Fruit fly (Drosophila melanogaster): ENCODE results near the gene CG4259.
A peak's percentile ranks its signal among the peaks of the same experiment; 100 is the strongest.

Gene CG4259

DNA sequence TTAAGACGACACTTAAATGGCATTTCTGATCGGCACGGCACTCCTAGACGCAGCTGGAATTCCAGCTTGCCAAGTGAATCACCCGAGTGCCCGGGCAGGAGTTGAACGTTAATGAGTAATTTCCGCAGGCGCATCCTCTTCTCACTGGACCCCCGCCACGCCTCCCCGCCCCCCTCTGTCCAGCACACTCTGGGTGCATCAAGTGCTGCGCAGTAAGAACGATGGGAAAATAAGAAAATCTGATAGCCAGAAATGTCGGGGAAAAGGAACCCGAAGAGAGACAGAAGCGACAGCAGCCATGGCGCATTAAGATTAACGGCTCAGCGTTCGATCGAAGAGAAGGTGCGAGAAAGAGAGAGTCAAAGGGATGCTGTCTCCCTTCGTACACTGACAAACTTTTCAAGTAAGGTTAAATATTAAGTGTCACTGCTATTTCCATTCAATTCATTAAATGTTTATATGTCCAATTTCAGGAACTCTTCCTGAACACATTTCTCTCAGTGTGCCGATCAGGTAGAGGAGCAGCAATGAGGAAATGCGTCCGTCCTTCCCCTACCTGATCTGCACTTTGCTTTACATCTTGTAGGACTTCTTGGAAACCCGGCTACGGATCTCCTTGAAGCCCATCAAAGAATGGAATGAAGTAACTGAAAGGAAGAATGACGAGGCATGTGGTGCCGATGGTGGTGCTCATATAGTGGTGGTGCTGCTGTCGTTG lies 35.6 kb upstream of the CG4259 start (continued):
- peak; percentile 93 for TF ChIP-seq Xrp1 (GFP tag; IDR thresholded peaks at IDR 0.05)
- TF ChIP-seq CG31388 (GFP tag; optimal IDR thresholded peaks at IDR 0.05): no peak
- TF ChIP-seq gsb-n (tag; optimal IDR thresholded peaks at IDR 0.05): peak; percentile 70
- no peak for TF ChIP-seq CG7963 (GFP tag; IDR thresholded peaks at IDR 0.05; ENCODE audit: partially characterized antibody)
- no peak for TF ChIP-seq ham (GFP tag; IDR thresholded peaks at IDR 0.05)
- TF ChIP-seq GATAe (GFP tag; conservative IDR thresholded peaks at IDR 0.05): no peak
- peak; percentile 61 for TF ChIP-seq NC2β (GFP tag; optimal IDR thresholded peaks at IDR 0.05)
- TF ChIP-seq HLH4C (GFP tag; IDR thresholded peaks at IDR 0.05; ENCODE audit: partially characterized antibody): no peak
- TF ChIP-seq Fer2 (tag; optimal IDR thresholded peaks at IDR 0.05): no peak
- TF ChIP-seq Gsc (GFP tag; IDR thresholded peaks at IDR 0.05): no peak
- peak; percentile 50 for TF ChIP-seq CG2875 (GFP tag; optimal IDR thresholded peaks at IDR 0.05)
- TF ChIP-seq ttk (GFP tag; IDR thresholded peaks at IDR 0.05): no peak
- peak; percentile 29 for TF ChIP-seq Bdp1 (GFP tag; optimal IDR thresholded peaks at IDR 0.05)
- peak; percentile 6 for TF ChIP-seq lab (GFP tag; optimal IDR thresholded peaks at IDR 0.05)
- TF ChIP-seq Hsf (GFP tag; optimal IDR thresholded peaks at IDR 0.05): peak; percentile 56
- no peak for TF ChIP-seq slbo (GFP tag; IDR thresholded peaks at IDR 0.05)
- peak; percentile 25 for TF ChIP-seq CG9876 (GFP tag; optimal IDR thresholded peaks at IDR 0.05)
- peak; percentile 37 for TF ChIP-seq Hr3 (GFP tag; optimal IDR thresholded peaks at IDR 0.05)
- TF ChIP-seq repo (GFP tag; optimal IDR thresholded peaks at IDR 0.05): peak; percentile 26
- peak; percentile 44 for TF ChIP-seq CG11398 (GFP tag; optimal IDR thresholded peaks at IDR 0.05)
- TF ChIP-seq CG18476 (GFP tag; optimal IDR thresholded peaks at IDR 0.05): peak; percentile 47
- peak; percentile 62 for TF ChIP-seq Atf-2 (GFP tag; optimal IDR thresholded peaks at IDR 0.05)
- TF ChIP-seq CG4282 (GFP tag; optimal IDR thresholded peaks at IDR 0.05): no peak
- TF ChIP-seq CG3281 (GFP tag; optimal IDR thresholded peaks at IDR 0.05): no peak
- TF ChIP-seq E2f1 (GFP tag; IDR thresholded peaks at IDR 0.05): peak; percentile 43; the same call in 1 of the 2 replicates
- peak; percentile 77 for TF ChIP-seq Elba2 (GFP tag; optimal IDR thresholded peaks at IDR 0.05)
- peak; percentile 56 for TF ChIP-seq CG2678 (tag; optimal IDR thresholded peaks at IDR 0.05)
- TF ChIP-seq CG6683 (GFP tag; optimal IDR thresholded peaks at IDR 0.05): no peak
- no peak for TF ChIP-seq CG13296 (GFP tag; optimal IDR thresholded peaks at IDR 0.05)
- TF ChIP-seq Optix (GFP tag; IDR thresholded peaks at IDR 0.05): peak; percentile 77
- peak; percentile 61 for TF ChIP-seq CG1602 (GFP tag; optimal IDR thresholded peaks at IDR 0.05)
- TF ChIP-seq CG11085 (GFP tag; IDR thresholded peaks at IDR 0.05): no peak
- peak; percentile 100 for TF ChIP-seq zf30C (GFP tag; optimal IDR thresholded peaks at IDR 0.05)
- no peak for TF ChIP-seq cas (GFP tag; IDR thresholded peaks at IDR 0.05)
- TF ChIP-seq ara (GFP tag; IDR thresholded peaks at IDR 0.05): peak; percentile 92
- peak; percentile 86 for TF ChIP-seq cad (GFP tag; optimal IDR thresholded peaks at IDR 0.05)
- peak; percentile 44 for TF ChIP-seq tx (GFP tag; optimal IDR thresholded peaks at IDR 0.05)
- no peak for TF ChIP-seq danr (GFP tag; IDR thresholded peaks at IDR 0.05)
- TF ChIP-seq ken (GFP tag; IDR thresholded peaks at IDR 0.05): peak; percentile 68; the same call in 2 of the 3 replicates
- peak; percentile 53 for TF ChIP-seq CG8290 (GFP tag; optimal IDR thresholded peaks at IDR 0.05)
- peak; percentile 19 to 31 for TF ChIP-seq CG8290 (tag; optimal IDR thresholded peaks at IDR 0.05)
- TF ChIP-seq C15 (GFP tag; IDR thresholded peaks at IDR 0.05): no peak
- no peak for TF ChIP-seq Nf-YC (tag; optimal IDR thresholded peaks at IDR 0.05)
- peak; percentile 55 for TF ChIP-seq CG12744 (GFP tag; optimal IDR thresholded peaks at IDR 0.05)
- TF ChIP-seq CG11723 (GFP tag; optimal IDR thresholded peaks at IDR 0.05): peak; percentile 41
- TF ChIP-seq CG7271 (tag; optimal IDR thresholded peaks at IDR 0.05): peak; percentile 65
- TF ChIP-seq CG8765 (GFP tag; IDR thresholded peaks at IDR 0.05): peak; percentile 93
- TF ChIP-seq MBD-R2 (GFP tag; IDR thresholded peaks at IDR 0.05): no peak
- TF ChIP-seq Hmx (GFP tag; optimal IDR thresholded peaks at IDR 0.05): no peak
- peak; percentile 60 for TF ChIP-seq Six4 (GFP tag; optimal IDR thresholded peaks at IDR 0.05)
- TF ChIP-seq tap (tag; optimal IDR thresholded peaks at IDR 0.05): peak; percentile 38
- no peak for TF ChIP-seq pho (GFP tag; optimal IDR thresholded peaks at IDR 0.05)
